Worm (Caenorhabditis elegans): ENCODE data around the gene tsen-34.
"Not testable (repeated sequence)": the region's sequence is repeated elsewhere in the genome, so short reads cannot be mapped to it uniquely, and the experiment has no call there.

Gene tsen-34

ce11 chrIV:4176659-4177058, 1.6 kb upstream of the tsen-34 start:
- no peak for TF ChIP-seq snpc-4 (tag; optimal IDR thresholded peaks at IDR 0.05)
- TF ChIP-seq dsc-1 (tag; optimal IDR thresholded peaks at IDR 0.05): no peak
- TF ChIP-seq dpl-1 (GFP tag; optimal IDR thresholded peaks at IDR 0.05): peak in 1 of 3 experiments; percentile 9
- no peak for TF ChIP-seq ama-1 (optimal IDR thresholded peaks at IDR 0.05)
- TF ChIP-seq efl-1 (optimal IDR thresholded peaks at IDR 0.05): no peak
- TF ChIP-seq efl-1 (GFP tag; optimal IDR thresholded peaks at IDR 0.05 in 1 of 2): peak; percentile 38 to 51
- no peak for TF ChIP-seq nhr-71 (tag; optimal IDR thresholded peaks at IDR 0.05)
- peak; percentile 33 for TF ChIP-seq nhr-85 (tag)

ce11 chrIV:4177560-4177959, 697 bp upstream of the tsen-34 start:
- no peak for TF ChIP-seq aha-1 (tag; optimal IDR thresholded peaks at IDR 0.05)
- TF ChIP-seq ceh-82 (tag; optimal IDR thresholded peaks at IDR 0.05): no peak
- peak; percentile 23 for TF ChIP-seq lin-15B (tag; optimal IDR thresholded peaks at IDR 0.05)
- TF ChIP-seq efl-1 (optimal IDR thresholded peaks at IDR 0.05): peak; percentile 13 to 28
- peak; percentile 29 to 91 for TF ChIP-seq efl-1 (GFP tag; optimal IDR thresholded peaks at IDR 0.05 in 1 of 2)
- TF ChIP-seq dpl-1 (GFP tag; optimal IDR thresholded peaks at IDR 0.05): peak in 1 of 3 experiments; percentile 10

DNA sequence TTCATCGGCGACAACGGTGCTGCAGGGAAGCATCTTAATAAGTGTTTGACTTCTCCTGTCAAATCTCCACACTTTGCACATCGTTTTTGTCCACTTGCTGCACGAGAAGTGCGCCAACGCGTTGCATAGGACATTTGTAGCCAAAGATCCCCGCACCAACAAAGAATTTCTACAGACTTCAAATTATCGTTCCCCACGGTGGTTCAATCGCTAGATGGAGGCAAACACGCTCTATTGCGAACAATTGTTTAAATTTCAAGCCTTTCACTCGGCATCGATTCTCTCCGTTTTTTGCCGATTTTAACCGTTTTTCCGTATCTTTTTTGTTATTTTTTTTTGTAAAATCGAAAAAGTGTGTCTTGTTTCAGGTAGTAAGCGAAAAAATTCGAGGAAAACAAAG, 1.8 kb downstream of the tsen-34 start:
- TF ChIP-seq vab-15 (tag; optimal IDR thresholded peaks at IDR 0.05) (peak; percentile 35), lsy-2 (tag; optimal IDR thresholded peaks at IDR 0.05) (peak in 1 of 2 experiments; percentile 36), efl-1 (optimal IDR thresholded peaks at IDR 0.05) (peak in 1 of 2 experiments; percentile 15), efl-1 (GFP tag; optimal IDR thresholded peaks at IDR 0.05 in 1 of 2) (peak in 1 of 2 experiments; percentile 63)

- TF ChIP-seq dsc-1 (tag; optimal IDR thresholded peaks at IDR 0.05) (peak; percentile 22), tbx-2 (tag; optimal IDR thresholded peaks at IDR 0.05) (peak; percentile 44), ceh-88 (GFP tag; IDR thresholded peaks at IDR 0.05) (peak; percentile 97), nhr-20 (tag; optimal IDR thresholded peaks at IDR 0.05) (peak; percentile 40), xbp-1 (tag; optimal IDR thresholded peaks at IDR 0.05) (peak; percentile 42), mab-9 (GFP tag; IDR thresholded peaks at IDR 0.05) (peak; percentile 92), fkh-8 (tag; optimal IDR thresholded peaks at IDR 0.05) (peak; percentile 16), nhr-19 (GFP tag; conservative IDR thresholded peaks at IDR 0.05) (peak; percentile 98), lin-14 (GFP tag; optimal IDR thresholded peaks at IDR 0.05) (peak; percentile 45), F16B12.6 (tag; optimal IDR thresholded peaks at IDR 0.05) (peak; percentile 46), isw-1 (GFP tag; IDR thresholded peaks at IDR 0.05) (peak; percentile 98), unc-86 (tag; optimal IDR thresholded peaks at IDR 0.05) (peak; percentile 22), efl-1 (optimal IDR thresholded peaks at IDR 0.05) (peak; percentile 47 to 71), efl-1 (GFP tag; optimal IDR thresholded peaks at IDR 0.05 in 1 of 2) (peak; percentile 74 to 97), snu-23 (GFP tag; optimal IDR thresholded peaks at IDR 0.05) (peak; percentile 47), nhr-71 (tag; optimal IDR thresholded peaks at IDR 0.05) (peak; percentile 74), nhr-85 (tag) (peak; percentile 66), grh-1 (GFP tag; IDR thresholded peaks at IDR 0.05) (peak; percentile 99), nhr-47 (tag; optimal IDR thresholded peaks at IDR 0.05) (peak; percentile 74), unc-98 (GFP tag; IDR thresholded peaks at IDR 0.05) (peak; percentile 87), rnt-1 (tag; optimal IDR thresholded peaks at IDR 0.05) (peak; percentile 62), lsy-2 (tag; optimal IDR thresholded peaks at IDR 0.05) (peak; percentile 64 to 76), lin-15B (tag; optimal IDR thresholded peaks at IDR 0.05) (peak; percentile 27), swsn-7 (tag; optimal IDR thresholded peaks at IDR 0.05) (peak; percentile 40), lin-35 (GFP tag; optimal IDR thresholded peaks at IDR 0.05) (peak; percentile 58 to 71), dpl-1 (GFP tag; optimal IDR thresholded peaks at IDR 0.05) (peak; percentile 43 to 71 (median 64)), nhr-90 (tag; optimal IDR thresholded peaks at IDR 0.05; ENCODE audit: poor library complexity) (peak; percentile 45), egl-13 (tag; optimal IDR thresholded peaks at IDR 0.05) (peak; percentile 31)
These were observed 6.5 kb downstream of the tsen-34 start for ce11 chrIV:4184767-4185166.

- not testable (repeated sequence) for TF ChIP-seq unc-30, aly-2, nhr-71 (tag; optimal IDR thresholded peaks at IDR 0.05)
These were observed 7.8 kb downstream of the tsen-34 start, which contains the start of gene K08D10.11 for ce11 chrIV:4186099-4186498. Gene K08D10.11, minus strand, starts transcription at chrIV:4186199.

Measured in whole organism, L1 larva.